Worm (Caenorhabditis elegans): Measurements from ENCODE around the gene F40G9.15.
A peak's percentile ranks its signal among the peaks of the same experiment; 100 is the strongest.

ce11 chrIII:220368-220767 is 38.2 kb downstream of the F40G9.15 start:
- no peak for TF ChIP-seq mef-2 (tag; optimal IDR thresholded peaks at IDR 0.05)
- no peak for TF ChIP-seq unc-130 (tag; optimal IDR thresholded peaks at IDR 0.05)
- TF ChIP-seq aha-1 (tag; optimal IDR thresholded peaks at IDR 0.05) = no peak
- no peak for TF ChIP-seq nhr-28 (tag; optimal IDR thresholded peaks at IDR 0.05)
- TF ChIP-seq efl-1 (optimal IDR thresholded peaks at IDR 0.05) = peak; percentile 15 to 26
- TF ChIP-seq efl-1 (GFP tag; optimal IDR thresholded peaks at IDR 0.05 in 1 of 2) = no peak
- no peak for TF ChIP-seq elt-2 (tag; optimal IDR thresholded peaks at IDR 0.05)
- no peak for TF ChIP-seq egl-27 (tag; optimal IDR thresholded peaks at IDR 0.05)
- TF ChIP-seq egl-13 (tag; optimal IDR thresholded peaks at IDR 0.05) = no peak
- no peak for TF ChIP-seq pqm-1 (tag; optimal IDR thresholded peaks at IDR 0.05)
